Fruit fly (Drosophila melanogaster) whole organism, wandering third instar larva: ENCODE measurements around the gene PH4alphaNE1.

Source experiments
- Dfd ChIP-seq: fragments of >200 bp; optimal IDR thresholded peaks from 2 replicates; lab custom pipeline; 2017; ENCODE audit warnings: missing biosample characterization, missing genetic modification characterization
- Dif ChIP-seq: fragments of 200-275, 200-300 bp; sonication (Bioruptor generic); optimal IDR thresholded peaks from 2 replicates; lab custom pipeline; 2018; ENCODE audit warnings: missing biosample characterization, missing genetic modification characterization; ENCODE audit not compliant: partially characterized antibody
- GATAd ChIP-seq: sonication (Bioruptor generic); optimal IDR thresholded peaks from 2 replicates; lab custom pipeline; 2016; ENCODE audit warnings: missing biosample characterization, missing genetic modification characterization
- Rel ChIP-seq, 2 experiments: fragments of 200-800 bp; sonication (Bioruptor generic) in 1 of 2; optimal IDR thresholded peaks; 2 replicates in 1 of 2; 3 replicates in 1 of 2; lab custom pipeline; 2016 to 2019; ENCODE audit warnings: mild to moderate bottlenecking in 2 of 2, missing biosample characterization in 2 of 2, missing genetic modification characterization in 2 of 2, moderate library complexity in 1 of 2
- br ChIP-seq: fragments of 200-800 bp; sonication (Bioruptor generic); optimal IDR thresholded peaks from 2 replicates; lab custom pipeline; 2016; ENCODE audit warnings: missing biosample characterization, missing genetic modification characterization
- dsf ChIP-seq: sonication (Bioruptor generic); optimal IDR thresholded peaks from 2 replicates; lab custom pipeline; 2016; ENCODE audit warnings: missing biosample characterization, missing genetic modification characterization, borderline replicate concordance
- ey ChIP-seq: fragments of 200-800 bp; sonication (Bioruptor generic); optimal IDR thresholded peaks from 2 replicates; lab custom pipeline; 2016; ENCODE audit warnings: missing biosample characterization, missing genetic modification characterization
- foxo ChIP-seq, 2 experiments: fragments of 200-800 bp; sonication (Bioruptor generic); optimal IDR thresholded peaks; 2 replicates in 1 of 2; 3 replicates in 1 of 2; lab custom pipeline; 2016 to 2017; ENCODE audit warnings: missing biosample characterization in 2 of 2, missing genetic modification characterization in 2 of 2
- h ChIP-seq: fragments of 200-800 bp; sonication (Bioruptor generic); optimal IDR thresholded peaks from 3 replicates; lab custom pipeline; 2016; ENCODE audit warnings: missing biosample characterization, mild to moderate bottlenecking, missing genetic modification characterization
- lola ChIP-seq: fragments of >200 bp; optimal IDR thresholded peaks from 2 replicates; lab custom pipeline; 2017; ENCODE audit warnings: missing biosample characterization, missing genetic modification characterization
- psq ChIP-seq: fragments of 200-800 bp; sonication (Bioruptor generic); optimal IDR thresholded peaks from 3 replicates; lab custom pipeline; 2017; ENCODE audit warnings: missing biosample characterization, mild to moderate bottlenecking, missing genetic modification characterization, moderate library complexity
- sv ChIP-seq: fragments of 200-800 bp; sonication (Bioruptor generic); optimal IDR thresholded peaks from 3 replicates; lab custom pipeline; 2016; ENCODE audit warnings: missing biosample characterization, missing genetic modification characterization
- tai ChIP-seq: sonication (Bioruptor generic); optimal IDR thresholded peaks from 2 replicates; lab custom pipeline; 2016; ENCODE audit warnings: missing biosample characterization, missing genetic modification characterization
- woc ChIP-seq: sonication (Bioruptor generic); optimal IDR thresholded peaks from 2 replicates; lab custom pipeline; 2016; ENCODE audit warnings: missing biosample characterization, mild to moderate bottlenecking, missing genetic modification characterization

- TF ChIP-seq dsf (GFP tag; lab: Kevin White, UChicago) (no peak), lola (GFP tag; lab: Kevin White, UChicago) (no peak), br (GFP tag; lab: Kevin White, UChicago) (no peak), GATAd (GFP tag; lab: Kevin White, UChicago) (no peak), psq (GFP tag; lab: Kevin White, UChicago) (no peak), woc (GFP tag; lab: Kevin White, UChicago) (no peak), tai (GFP tag; lab: Kevin White, UChicago) (no peak), sv (GFP tag; lab: Kevin White, UChicago) (no peak), ey (no peak), foxo (GFP tag; optimal IDR thresholded peaks at IDR 0.05; lab: Kevin White, UChicago) (no peak), h (GFP tag; lab: Kevin White, UChicago) (no peak), Rel (GFP tag; optimal IDR thresholded peaks at IDR 0.05; lab: Kevin White, UChicago) (no peak), Rel (tag; optimal IDR thresholded peaks at IDR 0.05; lab: Kevin White, UChicago) (no peak), Dif (no peak), Dfd (GFP tag; lab: Kevin White, UChicago) (no peak)
Measured at dm6 chr3R:30449446-30449845, 50.7 kb downstream of the PH4alphaNE1 start.
